Worm (Caenorhabditis elegans): ENCODE results near the gene Y116A8C.20.
"Not testable (repeated sequence)": the region's sequence is repeated elsewhere in the genome, so short reads cannot be mapped to it uniquely, and the experiment has no call there.

DNA sequence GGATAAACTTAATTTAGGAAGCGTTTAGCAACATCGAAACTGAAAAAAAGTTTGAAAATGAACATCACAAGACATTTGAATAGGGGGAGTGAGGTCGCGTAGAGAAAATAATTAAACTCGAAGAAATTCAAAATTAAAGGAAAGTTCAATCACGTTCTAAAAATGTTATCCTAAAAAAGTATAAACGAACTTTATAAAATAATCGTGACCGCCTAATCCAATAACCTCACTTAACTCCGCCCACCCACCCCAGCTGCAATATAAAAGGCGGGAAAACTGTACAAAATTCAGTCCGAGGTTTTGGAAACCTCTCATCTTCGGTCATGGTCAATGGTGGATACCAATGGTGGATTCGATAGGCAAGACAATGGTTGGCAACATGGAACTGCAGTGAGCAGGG lies 24.2 kb downstream of the Y116A8C.20 start, which contains the start of gene Y116A8C.465:
- TF ChIP-seq rnt-1 (tag; optimal IDR thresholded peaks at IDR 0.05); sdc-2 (tag; optimal IDR thresholded peaks at IDR 0.05); hlh-30 (tag; optimal IDR thresholded peaks at IDR 0.05; ENCODE audit: insufficient read depth); ztf-16 (tag; optimal IDR thresholded peaks at IDR 0.05); hlh-15 (tag; optimal IDR thresholded peaks at IDR 0.05); ceh-9 (tag; optimal IDR thresholded peaks at IDR 0.05); pat-9 (tag; optimal IDR thresholded peaks at IDR 0.05); sox-4 (tag; optimal IDR thresholded peaks at IDR 0.05): not testable (repeated sequence)

Data from whole organism, late embryonic.